Worm (Caenorhabditis elegans): Measurements from ENCODE around the gene ZK673.4.

DNA sequence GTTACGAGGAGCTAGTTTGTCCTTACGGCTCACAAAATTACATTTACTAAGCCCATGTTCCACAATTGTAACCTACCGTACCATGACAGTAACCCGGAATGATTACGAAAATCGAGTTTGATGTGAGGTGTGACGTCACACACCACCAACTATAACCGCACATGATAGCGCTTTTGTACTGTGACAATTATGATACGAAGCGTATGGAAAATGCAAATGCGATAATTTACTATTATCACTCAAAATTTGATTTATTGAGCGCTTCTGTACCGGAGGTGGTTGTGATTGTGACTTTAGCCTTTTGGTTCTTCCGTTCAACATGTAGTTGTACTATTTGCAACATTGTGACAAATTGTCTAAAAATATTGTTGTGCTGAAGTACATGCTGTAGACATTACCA is 32.9 kb downstream of the ZK673.4 start:
- TF ChIP-seq lir-3 (tag; optimal IDR thresholded peaks at IDR 0.05; ENCODE audit: poor library complexity) (no peak), skn-1 (tag; optimal IDR thresholded peaks at IDR 0.05) (no peak), dsc-1 (tag; optimal IDR thresholded peaks at IDR 0.05) (no peak)
